Worm (Caenorhabditis elegans): ENCODE data around the gene C06A1.6.

C06A1.6 gene

ce11 chrII:10537571-10537970, 26.9 kb downstream of the C06A1.6 start, which contains the start of gene R166.2:
R166.2 (minus strand) TSS chrII:10537671.
- TF ChIP-seq elt-3 (tag; optimal IDR thresholded peaks at IDR 0.05) (no peak), elt-2 (tag; optimal IDR thresholded peaks at IDR 0.05) (no peak), pha-4 (tag; optimal IDR thresholded peaks at IDR 0.05) (no peak), egl-5 (tag; optimal IDR thresholded peaks at IDR 0.05) (no peak), unc-62 (GFP tag; optimal IDR thresholded peaks at IDR 0.05) (no peak), egl-27 (tag; optimal IDR thresholded peaks at IDR 0.05) (no peak), eor-1 (tag; optimal IDR thresholded peaks at IDR 0.05) (no peak), nhr-12 (tag; optimal IDR thresholded peaks at IDR 0.05) (no peak), ceh-28 (tag; optimal IDR thresholded peaks at IDR 0.05) (no peak), ztf-4 (tag; optimal IDR thresholded peaks at IDR 0.05) (no peak), nfya-1 (tag; optimal IDR thresholded peaks at IDR 0.05; ENCODE audit: insufficient read depth) (no peak), ceh-82 (tag; optimal IDR thresholded peaks at IDR 0.05) (no peak), ztf-11 (tag; optimal IDR thresholded peaks at IDR 0.05) (no peak), nhr-67 (tag; optimal IDR thresholded peaks at IDR 0.05) (no peak), nhr-11 (tag; optimal IDR thresholded peaks at IDR 0.05) (no peak), lin-15B (tag; optimal IDR thresholded peaks at IDR 0.05) (no peak)

- TF ChIP-seq nhr-67 (tag; optimal IDR thresholded peaks at IDR 0.05) (no peak), skn-1 (tag; optimal IDR thresholded peaks at IDR 0.05) (no peak), nhr-28 (tag; optimal IDR thresholded peaks at IDR 0.05) (no peak), lin-15B (tag; optimal IDR thresholded peaks at IDR 0.05) (no peak), elt-3 (tag; optimal IDR thresholded peaks at IDR 0.05) (no peak), ceh-16 (tag; optimal IDR thresholded peaks at IDR 0.05) (no peak), pqm-1 (tag; optimal IDR thresholded peaks at IDR 0.05) (no peak), sea-2 (GFP tag; optimal IDR thresholded peaks at IDR 0.05) (no peak), ceh-9 (tag; optimal IDR thresholded peaks at IDR 0.05) (no peak), nhr-25 (tag; optimal IDR thresholded peaks at IDR 0.05) (no peak), ama-1 (optimal IDR thresholded peaks at IDR 0.05) (no peak), nhr-76 (tag; optimal IDR thresholded peaks at IDR 0.05) (no peak)
Measured at ce11 chrII:10533985-10534384, 30.5 kb downstream of the C06A1.6 start.

ce11 chrII:10531604-10532003, 32.9 kb downstream of the C06A1.6 start:
- TF ChIP-seq ztf-4 (tag; optimal IDR thresholded peaks at IDR 0.05) = no peak
- no peak for TF ChIP-seq egl-5 (tag; optimal IDR thresholded peaks at IDR 0.05)
- no peak for TF ChIP-seq lin-39 (tag; optimal IDR thresholded peaks at IDR 0.05)
- no peak for TF ChIP-seq R02D3.7 (tag; optimal IDR thresholded peaks at IDR 0.05)
- TF ChIP-seq nhr-237 (tag; optimal IDR thresholded peaks at IDR 0.05) = no peak
- no peak for TF ChIP-seq elt-3 (tag; optimal IDR thresholded peaks at IDR 0.05)
- no peak for TF ChIP-seq elt-2 (tag; optimal IDR thresholded peaks at IDR 0.05)
- no peak for TF ChIP-seq hmg-11 (tag; optimal IDR thresholded peaks at IDR 0.05)
- TF ChIP-seq egl-27 (tag; optimal IDR thresholded peaks at IDR 0.05) = no peak
- TF ChIP-seq zag-1 (tag; optimal IDR thresholded peaks at IDR 0.05) = no peak
- no peak for TF ChIP-seq nhr-76 (tag; optimal IDR thresholded peaks at IDR 0.05)
- no peak for TF ChIP-seq elt-1 (tag; optimal IDR thresholded peaks at IDR 0.05)

- TF ChIP-seq ztf-4 (tag; optimal IDR thresholded peaks at IDR 0.05) (no peak), ama-1 (optimal IDR thresholded peaks at IDR 0.05) (no peak), unc-39 (tag; optimal IDR thresholded peaks at IDR 0.05) (no peak), ceh-9 (tag; optimal IDR thresholded peaks at IDR 0.05) (no peak), nfya-1 (tag; optimal IDR thresholded peaks at IDR 0.05; ENCODE audit: insufficient read depth) (no peak), nhr-12 (tag; optimal IDR thresholded peaks at IDR 0.05) (no peak), jun-1 (tag; optimal IDR thresholded peaks at IDR 0.05) (no peak), fkh-10 (GFP tag; optimal IDR thresholded peaks at IDR 0.05) (no peak), aly-2 (tag; optimal IDR thresholded peaks at IDR 0.05) (no peak), nhr-23 (tag; optimal IDR thresholded peaks at IDR 0.05) (no peak), ZK546.5 (tag; optimal IDR thresholded peaks at IDR 0.05) (no peak), R02D3.7 (tag; optimal IDR thresholded peaks at IDR 0.05) (no peak), lsy-12 (tag; optimal IDR thresholded peaks at IDR 0.05) (no peak), nhr-77 (tag; optimal IDR thresholded peaks at IDR 0.05) (no peak), ceh-82 (tag; optimal IDR thresholded peaks at IDR 0.05) (no peak), egl-5 (tag; optimal IDR thresholded peaks at IDR 0.05) (no peak)
Measured at ce11 chrII:10530907-10531306, 33.6 kb downstream of the C06A1.6 start.
